Worm (Caenorhabditis elegans) whole organism, late embryonic: Measurements from ENCODE around the gene T26E4.3.
"Not testable (repeated sequence)": the region's sequence is repeated elsewhere in the genome, so short reads cannot be mapped to it uniquely, and the experiment has no call there.

Experiments
- C08G9.2 ChIP-seq: sonication (generic microtip); optimal IDR thresholded peaks from 2 replicates; lab custom pipeline; 2016; ENCODE audit warnings: mild to moderate bottlenecking, missing genetic modification characterization, moderate library complexity, missing compliant biosample characterization
- C38D4.7 ChIP-seq: fragments of 200-800 bp; sonication (Bioruptor generic); optimal IDR thresholded peaks from 2 replicates; lab custom pipeline; 2018; ENCODE audit warnings: mild to moderate bottlenecking, missing genetic modification characterization, moderate library complexity, missing compliant biosample characterization
- Y22D7AL.16 ChIP-seq: sonication (generic microtip); optimal IDR thresholded peaks from 2 replicates; lab custom pipeline; 2016; ENCODE audit warnings: missing genetic modification characterization, missing compliant biosample characterization
- ahr-1 ChIP-seq: sonication (generic microtip); optimal IDR thresholded peaks from 2 replicates; lab custom pipeline; 2016; ENCODE audit warnings: missing genetic modification characterization, missing compliant biosample characterization
- ceh-18 ChIP-seq: sonication (generic microtip); optimal IDR thresholded peaks from 2 replicates; lab custom pipeline; 2016; ENCODE audit warnings: missing genetic modification characterization, missing compliant biosample characterization
- ceh-19 ChIP-seq: fragments of 200-800 bp; sonication (Bioruptor generic); optimal IDR thresholded peaks from 2 replicates; lab custom pipeline; 2018; ENCODE audit warnings: mild to moderate bottlenecking, missing genetic modification characterization, missing compliant biosample characterization
- ceh-22 ChIP-seq: sonication (generic microtip); optimal IDR thresholded peaks from 2 replicates; lab custom pipeline; 2017; ENCODE audit warnings: missing biosample characterization, missing genetic modification characterization
- ceh-24 ChIP-seq: sonication (generic microtip); optimal IDR thresholded peaks from 2 replicates; lab custom pipeline; 2016; ENCODE audit warnings: mild to moderate bottlenecking, missing genetic modification characterization, missing compliant biosample characterization
- ceh-31 ChIP-seq: sonication (generic microtip); optimal IDR thresholded peaks from 2 replicates; lab custom pipeline; 2016; ENCODE audit warnings: missing genetic modification characterization, missing compliant biosample characterization
- ceh-45 ChIP-seq: fragments of 200-800 bp; sonication (Bioruptor generic); IDR thresholded peaks from 2 replicates; pipeline ENCODE4 v1.3.6; 2022; ENCODE audit warnings: missing genetic modification reagents, missing genetic modification characterization, missing compliant biosample characterization
- ceh-6 ChIP-seq: fragments of 200-800 bp; sonication (Bioruptor generic); optimal IDR thresholded peaks from 2 replicates; lab custom pipeline; 2018; ENCODE audit warnings: mild to moderate bottlenecking, missing genetic modification characterization, missing compliant biosample characterization
- ceh-9 ChIP-seq: sonication (generic microtip); optimal IDR thresholded peaks from 2 replicates; lab custom pipeline; 2016; ENCODE audit warnings: mild to moderate bottlenecking, missing genetic modification characterization, inconsistent platforms, missing compliant biosample characterization
- che-1 ChIP-seq: sonication (generic microtip); optimal IDR thresholded peaks from 2 replicates; lab custom pipeline; 2016; ENCODE audit warnings: mild to moderate bottlenecking, missing genetic modification characterization, missing compliant biosample characterization
- dmd-4 ChIP-seq: sonication (generic microtip); optimal IDR thresholded peaks from 2 replicates; lab custom pipeline; 2016; ENCODE audit warnings: borderline replicate concordance, missing genetic modification characterization, missing compliant biosample characterization
- elt-2 ChIP-seq: sonication (generic microtip); optimal IDR thresholded peaks from 2 replicates; lab custom pipeline; 2016; ENCODE audit warnings: missing genetic modification reagents, missing genetic modification characterization, missing compliant biosample characterization
- ets-4 ChIP-seq: sonication (generic microtip); optimal IDR thresholded peaks from 2 replicates; lab custom pipeline; 2016; ENCODE audit warnings: missing genetic modification characterization, missing compliant biosample characterization
- fax-1 ChIP-seq: sonication (generic microtip); optimal IDR thresholded peaks from 2 replicates; lab custom pipeline; 2016; ENCODE audit warnings: missing genotype, missing genetic modification characterization, missing compliant biosample characterization
- fkh-10 ChIP-seq: fragments of 150-350 bp; optimal IDR thresholded peaks from 2 replicates; lab custom pipeline; 2014; ENCODE audit warnings: missing biosample characterization, missing genetic modification reagents, missing genetic modification characterization
- fkh-6 ChIP-seq: sonication (generic microtip); optimal IDR thresholded peaks from 2 replicates; lab custom pipeline; 2016; ENCODE audit warnings: missing genetic modification characterization, missing compliant biosample characterization
- gmeb-2 ChIP-seq: sonication (generic microtip); optimal IDR thresholded peaks from 2 replicates; lab custom pipeline; 2016; ENCODE audit warnings: missing genetic modification characterization, inconsistent platforms, missing compliant biosample characterization
- hlh-13 ChIP-seq: fragments of 200-800 bp; sonication (Bioruptor generic); optimal IDR thresholded peaks from 2 replicates; lab custom pipeline; 2018; ENCODE audit warnings: mild to moderate bottlenecking, missing genetic modification characterization, missing compliant biosample characterization
- hlh-8 ChIP-seq: sonication (generic microtip); optimal IDR thresholded peaks from 2 replicates; lab custom pipeline; 2016; ENCODE audit warnings: missing genotype, missing genetic modification characterization, missing compliant biosample characterization
- lim-6 ChIP-seq: sonication (generic microtip); optimal IDR thresholded peaks from 2 replicates; lab custom pipeline; 2016; ENCODE audit warnings: missing genetic modification characterization, missing compliant biosample characterization
- madf-2 ChIP-seq: sonication (generic microtip); optimal IDR thresholded peaks from 2 replicates; lab custom pipeline; 2017; ENCODE audit warnings: missing genetic modification characterization, missing compliant biosample characterization
- nfya-1 ChIP-seq: sonication (generic microtip); optimal IDR thresholded peaks from 2 replicates; lab custom pipeline; 2017; ENCODE audit warnings: missing genetic modification characterization, mild to moderate bottlenecking, missing compliant biosample characterization, antibody characterized with exemption, moderate library complexity
- nhr-232 ChIP-seq: sonication (generic microtip); optimal IDR thresholded peaks from 2 replicates; lab custom pipeline; 2016; ENCODE audit warnings: missing genetic modification characterization, missing compliant biosample characterization
- npax-4 ChIP-seq: sonication (generic microtip); optimal IDR thresholded peaks from 2 replicates; lab custom pipeline; 2016; ENCODE audit warnings: missing genetic modification characterization, missing compliant biosample characterization
- pat-9 ChIP-seq: fragments of 200-800 bp; sonication (Bioruptor generic); optimal IDR thresholded peaks from 2 replicates; lab custom pipeline; 2018; ENCODE audit warnings: mild to moderate bottlenecking, missing genetic modification characterization, moderate library complexity, missing compliant biosample characterization
- pqm-1 ChIP-seq: sonication (generic microtip); optimal IDR thresholded peaks from 2 replicates; lab custom pipeline; 2016; ENCODE audit warnings: missing genetic modification characterization, missing compliant biosample characterization
- pros-1 ChIP-seq: fragments of 150-350 bp; optimal IDR thresholded peaks from 2 replicates; lab custom pipeline; 2014; ENCODE audit warnings: missing biosample characterization, missing genetic modification reagents, missing genetic modification characterization
- ref-2 ChIP-seq: sonication (generic microtip); optimal IDR thresholded peaks from 2 replicates; lab custom pipeline; 2016; ENCODE audit warnings: missing genetic modification characterization, missing compliant biosample characterization
- sdc-2 ChIP-seq: sonication (generic microtip); optimal IDR thresholded peaks from 2 replicates; lab custom pipeline; 2016; ENCODE audit warnings: missing genotype, missing genetic modification characterization, missing compliant biosample characterization
- sox-2 ChIP-seq: fragments of 200-800 bp; sonication (Bioruptor generic); IDR thresholded peaks from 2 replicates; pipeline ENCODE4 v1.3.6; 2022; ENCODE audit warnings: missing genetic modification reagents, missing genetic modification characterization, missing compliant biosample characterization
- syd-9 ChIP-seq: sonication (generic microtip); optimal IDR thresholded peaks from 2 replicates; lab custom pipeline; 2016; ENCODE audit warnings: mild to moderate bottlenecking, missing genetic modification characterization, moderate library complexity, missing compliant biosample characterization
- unc-3 ChIP-seq, 2 experiments: fragments of 200-800 bp in 1 of 2; sonication (Bioruptor generic) in 1 of 2; sonication (generic microtip) in 1 of 2; conservative IDR thresholded peaks in 1 of 2; optimal IDR thresholded peaks in 1 of 2; 2 replicates each; pipeline versions ENCODE4 v1.3.6 to Lab custom; 2016 to 2022; ENCODE audit warnings: missing compliant biosample characterization in 2 of 2, missing genetic modification characterization in 2 of 2, missing genetic modification reagents in 1 of 2
- unc-55 ChIP-seq: sonication (generic microtip); optimal IDR thresholded peaks from 2 replicates; lab custom pipeline; 2017; ENCODE audit warnings: missing biosample characterization, missing genetic modification reagents, missing genetic modification characterization
- unc-86 ChIP-seq: sonication (generic microtip); optimal IDR thresholded peaks from 2 replicates; lab custom pipeline; 2016; ENCODE audit warnings: missing genetic modification characterization, missing compliant biosample characterization
- zip-5 ChIP-seq: sonication (generic microtip); optimal IDR thresholded peaks from 2 replicates; lab custom pipeline; 2016; ENCODE audit warnings: missing genetic modification characterization, missing compliant biosample characterization

Gene T26E4.3

DNA sequence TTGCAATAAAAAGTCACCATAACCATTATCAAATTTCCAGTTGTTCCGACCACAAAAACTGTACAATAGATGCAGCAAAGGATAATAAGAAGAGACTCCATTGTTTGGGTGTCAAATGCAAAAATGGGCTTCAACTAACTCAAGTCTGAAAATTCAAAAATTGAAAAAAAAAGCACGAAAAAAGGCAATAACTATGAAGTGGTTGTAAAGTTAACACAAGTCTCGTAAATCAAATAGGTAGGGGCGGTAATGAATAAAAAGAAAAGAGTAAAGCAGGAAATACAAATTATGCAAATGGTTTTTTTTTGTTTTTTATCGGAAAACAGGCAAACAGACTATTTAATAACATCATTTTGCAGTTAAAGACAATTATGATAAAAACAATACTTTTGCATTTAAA, 24.8 kb downstream of the T26E4.3 start, which contains the start of gene srsx-38:
Gene srsx-38, minus strand, starts transcription at position 101 of the 400 bp plus-strand sequence.
- TF ChIP-seq dmd-4 (tag; lab: Kevin White, UChicago); pqm-1 (tag; lab: Kevin White, UChicago); syd-9: not testable (repeated sequence)
- TF ChIP-seq, all 69 proteins: peak for 0; not testable (repeated sequence) for 69

DNA sequence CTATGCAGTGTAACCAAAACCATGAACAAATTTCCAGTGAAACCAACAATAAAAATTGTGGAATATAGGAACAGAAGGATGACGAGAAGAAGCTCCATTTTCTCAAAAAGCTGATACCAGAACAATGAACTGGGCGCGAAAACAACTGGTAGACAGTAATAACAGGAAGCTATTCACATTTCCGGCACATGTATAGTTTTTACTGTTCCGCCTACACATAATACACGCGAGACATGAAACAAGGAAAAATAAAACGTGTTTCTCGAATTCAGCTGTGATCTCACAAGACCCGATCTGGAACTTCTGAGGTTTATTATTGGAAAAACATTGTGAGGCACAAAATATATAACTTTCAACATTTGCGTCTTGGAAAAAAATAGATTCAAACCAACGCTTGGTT, 26.9 kb downstream of the T26E4.3 start, which contains the start of gene srsx-36:
Gene srsx-36, minus strand, starts transcription at position 101 of the 400 bp plus-strand sequence.
- no peak for TF ChIP-seq Y22D7AL.16 (tag; lab: Kevin White, UChicago)

DNA sequence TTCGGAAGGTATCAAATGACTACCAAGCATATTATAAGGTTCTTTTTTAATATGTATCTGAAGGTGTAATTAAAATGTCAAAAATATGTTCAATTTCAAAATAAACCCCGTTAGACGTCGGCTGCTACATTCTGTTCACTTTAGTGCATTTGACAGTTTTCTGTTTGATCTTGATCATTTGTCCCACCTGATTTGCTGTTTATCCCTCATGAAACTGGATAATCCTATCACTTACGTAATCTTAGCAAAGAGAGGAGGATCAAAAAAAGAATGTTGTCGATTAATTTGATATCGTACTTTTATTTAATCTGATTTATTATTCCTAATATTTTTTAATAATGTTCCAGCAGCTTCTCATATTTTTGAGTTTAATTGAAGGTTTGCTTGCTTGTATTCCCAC, 27.9 kb downstream of the T26E4.3 start, which contains the start of gene F54B8.1:
Gene F54B8.1, plus strand, starts transcription at position 301 of the 400 bp plus-strand sequence.
- TF ChIP-seq nhr-232 (tag; lab: Kevin White, UChicago) = no peak
- TF ChIP-seq npax-4 (tag; lab: Kevin White, UChicago) = no peak
- no peak for TF ChIP-seq pros-1 (tag; lab: Kevin White, UChicago)
- TF ChIP-seq ceh-18 (tag; lab: Kevin White, UChicago) = no peak
- TF ChIP-seq ceh-31 (tag; lab: Kevin White, UChicago) = no peak
- no peak for TF ChIP-seq ahr-1 (tag; lab: Kevin White, UChicago)
- no peak for TF ChIP-seq zip-5 (tag; lab: Kevin White, UChicago)
- TF ChIP-seq ceh-24 (tag; lab: Kevin White, UChicago) = no peak
- TF ChIP-seq gmeb-2 (tag; lab: Kevin White, UChicago) = no peak
- TF ChIP-seq ceh-6 = no peak
- no peak for TF ChIP-seq ref-2 (tag; lab: Kevin White, UChicago)
- no peak for TF ChIP-seq ceh-22 (tag; lab: Kevin White, UChicago)

DNA sequence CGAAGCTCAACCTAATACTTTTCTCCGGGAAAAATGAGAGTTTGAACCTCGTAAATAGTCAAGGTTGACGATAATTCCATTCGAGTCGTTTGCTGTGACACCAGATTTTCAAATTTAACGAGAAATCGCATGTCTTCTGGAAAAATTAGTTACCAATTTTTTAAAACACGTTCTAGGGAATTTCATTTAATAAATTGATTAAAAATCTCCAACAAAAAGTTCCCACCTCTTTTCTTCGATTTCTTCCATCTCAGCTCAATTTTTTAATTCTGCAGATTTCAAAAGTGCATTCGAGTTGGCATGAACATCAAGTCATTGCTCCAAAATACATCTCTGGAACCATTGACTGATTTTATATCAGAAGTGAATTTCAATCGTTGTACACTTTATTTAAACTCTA, 29.4 kb downstream of the T26E4.3 start, which contains the start of gene nhr-282:
Gene nhr-282, plus strand, starts transcription at position 301 of the 400 bp plus-strand sequence.
- not testable (repeated sequence) for TF ChIP-seq gmeb-2, ceh-9, unc-86 (tag; lab: Kevin White, UChicago)

DNA sequence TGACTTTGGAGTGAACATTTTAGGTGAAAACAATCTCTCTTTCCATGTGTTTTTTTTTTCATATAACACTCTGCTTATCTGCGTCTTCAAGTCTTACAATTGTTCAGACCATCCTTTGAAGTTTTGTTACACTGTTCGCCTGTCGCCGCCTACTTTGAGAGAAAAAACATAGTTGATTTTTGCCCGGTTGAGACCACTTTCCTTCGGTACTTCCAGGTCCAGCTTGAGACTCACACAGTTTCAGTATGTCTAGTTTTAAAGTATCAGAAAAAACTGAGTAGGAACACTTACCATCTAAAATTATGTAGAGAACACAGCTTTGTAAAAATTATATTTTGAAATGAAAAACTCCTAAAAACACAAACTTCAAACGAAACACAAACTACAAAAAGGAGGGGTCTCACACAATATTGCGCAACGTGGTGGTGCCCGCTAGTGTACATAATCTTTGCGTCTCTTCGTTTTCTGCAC, 33.4 kb downstream of the T26E4.3 start, which contains the start of the genes fbxa-69 and F54B8.4:
Gene fbxa-69, minus strand, starts transcription at position 10 of the 471 bp plus-strand sequence.
Gene F54B8.4, plus strand, starts transcription at position 421 of the 471 bp plus-strand sequence.
- TF ChIP-seq fkh-6 (tag; lab: Kevin White, UChicago) (no peak), ceh-9 (tag; lab: Kevin White, UChicago) (no peak), ahr-1 (tag; lab: Kevin White, UChicago) (no peak), che-1 (no peak), fkh-10 (no peak), unc-86 (tag; lab: Kevin White, UChicago) (no peak), pat-9 (no peak), ets-4 (no peak), ceh-31 (tag; lab: Kevin White, UChicago) (no peak), C38D4.7 (GFP tag; lab: Kevin White, UChicago) (no peak), fax-1 (tag; lab: Kevin White, UChicago) (no peak), ceh-45 (GFP tag; lab: Robert Waterston, UW) (no peak), sdc-2 (no peak), hlh-8 (tag; lab: Kevin White, UChicago) (no peak), hlh-13 (GFP tag; lab: Kevin White, UChicago) (no peak), elt-2 (no peak), unc-55 (GFP tag; lab: Kevin White, UChicago) (no peak)

DNA sequence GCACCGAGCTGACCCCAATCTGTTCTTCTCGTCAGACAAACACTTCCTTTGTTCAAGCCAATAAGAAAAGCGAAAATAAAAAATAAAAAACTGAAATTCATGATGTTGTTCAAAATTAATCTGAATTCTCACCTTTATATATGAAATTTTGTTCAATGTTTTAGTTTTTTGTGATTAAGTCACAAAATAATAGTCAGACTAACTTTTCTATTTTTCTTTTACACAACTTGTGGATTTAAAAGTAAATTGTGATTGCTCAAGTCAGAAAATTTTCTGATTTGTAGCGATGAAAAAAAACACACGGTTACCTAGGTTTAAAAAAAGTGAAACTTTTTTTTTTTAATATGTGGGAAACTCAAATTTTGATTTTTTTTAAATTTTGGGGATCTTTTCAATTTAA, 35.2 kb downstream of the T26E4.3 start, which contains the start of gene abf-3:
Gene abf-3, minus strand, starts transcription at position 101 of the 400 bp plus-strand sequence.
- TF ChIP-seq ceh-18 (tag; lab: Kevin White, UChicago) (no peak), ceh-22 (tag; lab: Kevin White, UChicago) (no peak), nfya-1 (tag; lab: Kevin White, UChicago) (no peak), ceh-31 (tag; lab: Kevin White, UChicago) (no peak), Y22D7AL.16 (tag; lab: Kevin White, UChicago) (no peak), lim-6 (tag; lab: Kevin White, UChicago) (no peak), madf-2 (tag; lab: Kevin White, UChicago) (no peak), C08G9.2 (tag; lab: Kevin White, UChicago) (no peak), fkh-10 (no peak), elt-2 (no peak), zip-5 (tag; lab: Kevin White, UChicago) (no peak), unc-3 (GFP tag; conservative IDR thresholded peaks at IDR 0.05; lab: Robert Waterston, UW) (no peak), unc-3 (tag; optimal IDR thresholded peaks at IDR 0.05; lab: Kevin White, UChicago) (no peak), ceh-19 (GFP tag; lab: Kevin White, UChicago) (no peak), syd-9 (no peak), npax-4 (tag; lab: Kevin White, UChicago) (no peak), pat-9 (no peak), sox-2 (GFP tag; lab: Robert Waterston, UW) (no peak)
